Worm (Caenorhabditis elegans) whole organism, late embryonic: ENCODE results near the gene dpy-13.

Experiments
- ahr-1 ChIP-seq: sonication (generic microtip); optimal IDR thresholded peaks from 2 replicates; lab custom pipeline; 2016; ENCODE audit warnings: missing genetic modification characterization, missing compliant biosample characterization
- ceh-30 ChIP-seq: fragments of 150-350 bp; optimal IDR thresholded peaks from 2 replicates; lab custom pipeline; 2014; ENCODE audit warnings: missing biosample characterization, missing genetic modification characterization
- ceh-34 ChIP-seq: sonication (generic microtip); optimal IDR thresholded peaks from 2 replicates; lab custom pipeline; 2016; ENCODE audit warnings: mild to moderate bottlenecking, missing genetic modification characterization, missing compliant biosample characterization
- ceh-9 ChIP-seq: sonication (generic microtip); optimal IDR thresholded peaks from 2 replicates; lab custom pipeline; 2016; ENCODE audit warnings: mild to moderate bottlenecking, missing genetic modification characterization, inconsistent platforms, missing compliant biosample characterization
- elt-2 ChIP-seq: sonication (generic microtip); optimal IDR thresholded peaks from 2 replicates; lab custom pipeline; 2016; ENCODE audit warnings: missing genetic modification reagents, missing genetic modification characterization, missing compliant biosample characterization
- ets-4 ChIP-seq: sonication (generic microtip); optimal IDR thresholded peaks from 2 replicates; lab custom pipeline; 2016; ENCODE audit warnings: missing genetic modification characterization, missing compliant biosample characterization
- fkh-6 ChIP-seq: sonication (generic microtip); optimal IDR thresholded peaks from 2 replicates; lab custom pipeline; 2016; ENCODE audit warnings: missing genetic modification characterization, missing compliant biosample characterization
- hlh-13 ChIP-seq: fragments of 200-800 bp; sonication (Bioruptor generic); optimal IDR thresholded peaks from 2 replicates; lab custom pipeline; 2018; ENCODE audit warnings: mild to moderate bottlenecking, missing genetic modification characterization, missing compliant biosample characterization
- hlh-15 ChIP-seq: sonication (generic microtip); optimal IDR thresholded peaks from 2 replicates; lab custom pipeline; 2016; ENCODE audit warnings: missing genetic modification characterization, missing compliant biosample characterization
- lim-6 ChIP-seq: sonication (generic microtip); optimal IDR thresholded peaks from 2 replicates; lab custom pipeline; 2016; ENCODE audit warnings: missing genetic modification characterization, missing compliant biosample characterization
- mec-3 ChIP-seq: sonication (generic microtip); optimal IDR thresholded peaks from 2 replicates; lab custom pipeline; 2016; ENCODE audit warnings: borderline replicate concordance, missing genetic modification characterization, missing compliant biosample characterization
- nhr-232 ChIP-seq: sonication (generic microtip); optimal IDR thresholded peaks from 2 replicates; lab custom pipeline; 2016; ENCODE audit warnings: missing genetic modification characterization, missing compliant biosample characterization
- ref-2 ChIP-seq: sonication (generic microtip); optimal IDR thresholded peaks from 2 replicates; lab custom pipeline; 2016; ENCODE audit warnings: missing genetic modification characterization, missing compliant biosample characterization
- rnt-1 ChIP-seq: sonication (generic microtip); optimal IDR thresholded peaks from 2 replicates; lab custom pipeline; 2016; ENCODE audit warnings: missing genetic modification characterization, missing compliant biosample characterization
- sdc-2 ChIP-seq: sonication (generic microtip); optimal IDR thresholded peaks from 2 replicates; lab custom pipeline; 2016; ENCODE audit warnings: missing genotype, missing genetic modification characterization, missing compliant biosample characterization
- sox-2 ChIP-seq: fragments of 200-800 bp; sonication (Bioruptor generic); IDR thresholded peaks from 2 replicates; pipeline ENCODE4 v1.3.6; 2022; ENCODE audit warnings: missing genetic modification reagents, missing genetic modification characterization, missing compliant biosample characterization
- unc-86 ChIP-seq: sonication (generic microtip); optimal IDR thresholded peaks from 2 replicates; lab custom pipeline; 2016; ENCODE audit warnings: missing genetic modification characterization, missing compliant biosample characterization
- zip-5 ChIP-seq: sonication (generic microtip); optimal IDR thresholded peaks from 2 replicates; lab custom pipeline; 2016; ENCODE audit warnings: missing genetic modification characterization, missing compliant biosample characterization

Gene dpy-13

DNA sequence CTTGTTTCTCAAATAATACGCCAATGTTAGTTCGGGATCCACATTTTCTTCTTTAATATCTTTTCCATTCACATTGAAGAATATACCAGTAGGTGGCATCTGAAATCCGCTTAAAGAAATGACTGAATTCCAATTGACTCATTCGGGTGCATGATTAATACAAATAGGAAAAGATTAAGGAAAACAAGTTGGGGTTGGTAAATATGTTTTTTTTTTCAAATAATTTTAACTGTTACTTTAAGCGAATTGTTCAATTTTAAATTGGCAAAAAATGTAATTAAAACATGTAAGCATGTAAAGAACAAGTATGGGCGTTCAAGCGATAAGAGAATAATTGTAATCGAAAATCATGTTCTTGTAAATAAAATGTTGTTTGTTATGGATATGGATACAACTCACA is 48.6 kb downstream of the dpy-13 start, which contains the start of gene F15E6.6:
F15E6.6 (minus strand) TSS at position 101 of the 400 bp plus-strand sequence.
- TF ChIP-seq ref-2 (no peak), ceh-9 (tag; lab: Kevin White, UChicago) (no peak), unc-86 (tag; lab: Kevin White, UChicago) (no peak), fkh-6 (tag; lab: Kevin White, UChicago) (no peak), ahr-1 (tag; lab: Kevin White, UChicago) (no peak), hlh-13 (GFP tag; lab: Kevin White, UChicago) (no peak), ets-4 (no peak), lim-6 (tag; lab: Kevin White, UChicago) (no peak), hlh-15 (tag; lab: Kevin White, UChicago) (no peak), ceh-30 (tag; lab: Kevin White, UChicago) (no peak), mec-3 (tag; lab: Kevin White, UChicago) (no peak), sox-2 (GFP tag; lab: Robert Waterston, UW) (no peak), ceh-34 (tag; lab: Kevin White, UChicago) (no peak), sdc-2 (tag; lab: Kevin White, UChicago) (no peak), zip-5 (tag; lab: Kevin White, UChicago) (no peak), rnt-1 (no peak)

DNA sequence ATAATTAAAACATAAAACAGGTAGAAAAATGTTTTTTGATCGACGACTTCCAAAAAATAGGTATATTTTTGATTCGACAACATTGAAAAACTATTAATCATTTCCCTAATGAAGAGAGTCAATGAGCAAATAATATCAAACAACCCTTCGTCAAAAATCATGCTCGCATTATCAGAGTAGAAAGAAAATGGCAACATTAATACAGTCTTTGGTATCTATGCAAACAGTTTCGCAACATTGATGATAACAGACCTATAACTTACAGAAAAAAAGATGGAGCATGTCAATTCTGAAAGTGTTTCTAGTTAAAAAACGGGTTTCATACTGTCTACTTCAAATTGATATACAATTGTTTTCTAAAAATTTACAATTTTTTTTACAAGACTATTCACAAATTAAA is 49.6 kb downstream of the dpy-13 start:
- no peak for TF ChIP-seq nhr-232 (tag; lab: Kevin White, UChicago)
- TF ChIP-seq elt-2 (tag; lab: Kevin White, UChicago): peak; percentile 42
